Fruit fly (Drosophila melanogaster): Measurements from ENCODE around the gene Ube4A.

Ube4A gene

dm6 chr2L:6700742-6701141 lies 42.4 kb downstream of the Ube4A start (continued):
- TF ChIP-seq Xrp1 (GFP tag; IDR thresholded peaks at IDR 0.05), result peak; percentile 77
- peak; percentile 40 for TF ChIP-seq Side (GFP tag; optimal IDR thresholded peaks at IDR 0.05)
- no peak for TF ChIP-seq Mad (GFP tag; optimal IDR thresholded peaks at IDR 0.05)
- no peak for TF ChIP-seq CG11456 (GFP tag; IDR thresholded peaks at IDR 0.05)
- no peak for TF ChIP-seq Sox102F (GFP tag; optimal IDR thresholded peaks at IDR 0.05)
- no peak for TF ChIP-seq sqz (GFP tag; optimal IDR thresholded peaks at IDR 0.05)
- TF ChIP-seq Gsc (GFP tag; IDR thresholded peaks at IDR 0.05), result no peak
- TF ChIP-seq CG12744 (GFP tag; optimal IDR thresholded peaks at IDR 0.05), result peak; percentile 40
- no peak for TF ChIP-seq inv (GFP tag; IDR thresholded peaks at IDR 0.05; ENCODE audit: partially characterized antibody)
- no peak for TF ChIP-seq gro (GFP tag; optimal IDR thresholded peaks at IDR 0.05)
- peak; percentile 57 for TF ChIP-seq CG14710 (tag; optimal IDR thresholded peaks at IDR 0.05)
- no peak for TF ChIP-seq dysf (GFP tag; IDR thresholded peaks at IDR 0.05)
- no peak for TF ChIP-seq p53 (GFP tag; optimal IDR thresholded peaks at IDR 0.05)
- no peak for TF ChIP-seq jigr1 (GFP tag; IDR thresholded peaks at IDR 0.05)
- peak; percentile 4 for TF ChIP-seq Mes4 (GFP tag; optimal IDR thresholded peaks at IDR 0.05)
- no peak for TF ChIP-seq Doc3 (GFP tag; IDR thresholded peaks at IDR 0.05; ENCODE audit: partially characterized antibody)
- TF ChIP-seq nom (GFP tag; optimal IDR thresholded peaks at IDR 0.05), result no peak
- TF ChIP-seq Hr39 (optimal IDR thresholded peaks at IDR 0.05), result no peak
- TF ChIP-seq Atf-2 (GFP tag; optimal IDR thresholded peaks at IDR 0.05), result no peak
- TF ChIP-seq CG14441 (GFP tag; IDR thresholded peaks at IDR 0.05), result no peak
- peak; percentile 77 for TF ChIP-seq dmrt11E (tag; optimal IDR thresholded peaks at IDR 0.05)
- no peak for TF ChIP-seq CG13624 (GFP tag; optimal IDR thresholded peaks at IDR 0.05)
- no peak for TF ChIP-seq Bteb2 (GFP tag; optimal IDR thresholded peaks at IDR 0.05)
- TF ChIP-seq CG18619 (GFP tag; optimal IDR thresholded peaks at IDR 0.05), result peak; percentile 19
- TF ChIP-seq CG11560 (tag; IDR thresholded peaks at IDR 0.05), result no peak
- no peak for TF ChIP-seq YL-1 (GFP tag; optimal IDR thresholded peaks at IDR 0.05)
- no peak for TF ChIP-seq disco-r (GFP tag; optimal IDR thresholded peaks at IDR 0.05)
- no peak for TF ChIP-seq CTCF (GFP tag; optimal IDR thresholded peaks at IDR 0.05)
- TF ChIP-seq grau (tag; optimal IDR thresholded peaks at IDR 0.05), result no peak
- TF ChIP-seq CG4707 (GFP tag; optimal IDR thresholded peaks at IDR 0.05), result no peak
- TF ChIP-seq Adf1 (GFP tag; IDR thresholded peaks at IDR 0.05), result no peak
- no peak for TF ChIP-seq Optix (GFP tag; IDR thresholded peaks at IDR 0.05)
- no peak for TF ChIP-seq CG15073 (GFP tag; optimal IDR thresholded peaks at IDR 0.05)
- peak; percentile 50 for TF ChIP-seq mirr (GFP tag; optimal IDR thresholded peaks at IDR 0.05)
- peak; percentile 30 for TF ChIP-seq en (GFP tag; optimal IDR thresholded peaks at IDR 0.05)
- peak; percentile 45 for TF ChIP-seq CG15011 (GFP tag; optimal IDR thresholded peaks at IDR 0.05)
- TF ChIP-seq tin (GFP tag; optimal IDR thresholded peaks at IDR 0.05), result no peak
- no peak for TF ChIP-seq CG17359 (tag; optimal IDR thresholded peaks at IDR 0.05)
- peak; percentile 39; the same call in 1 of the 2 replicates for TF ChIP-seq CG14014 (GFP tag; IDR thresholded peaks at IDR 0.05)
- no peak for TF ChIP-seq amos (GFP tag; IDR thresholded peaks at IDR 0.05; ENCODE audit: partially characterized antibody)
- TF ChIP-seq CG4282 (GFP tag; optimal IDR thresholded peaks at IDR 0.05), result no peak
- TF ChIP-seq klu (GFP tag; IDR thresholded peaks at IDR 0.05), result no peak
- TF ChIP-seq stwl (tag; optimal IDR thresholded peaks at IDR 0.05), result peak; percentile 31
- TF ChIP-seq Max (GFP tag; optimal IDR thresholded peaks at IDR 0.05), result no peak
- no peak for TF ChIP-seq gcm2 (GFP tag; optimal IDR thresholded peaks at IDR 0.05)
- TF ChIP-seq Ada2b (GFP tag; IDR thresholded peaks at IDR 0.05), result no peak
- TF ChIP-seq CG1603 (tag; optimal IDR thresholded peaks at IDR 0.05), result peak; percentile 70
- peak in 1 of 2 experiments; percentile 49 for TF ChIP-seq Pdp1 (GFP tag; optimal IDR thresholded peaks at IDR 0.05)
- TF ChIP-seq CG2712 (tag; optimal IDR thresholded peaks at IDR 0.05), result peak; percentile 36
- peak; percentile 8 for TF ChIP-seq CG12391 (tag; optimal IDR thresholded peaks at IDR 0.05)
- TF ChIP-seq ro (GFP tag; IDR thresholded peaks at IDR 0.05), result no peak
- no peak for TF ChIP-seq tup (GFP tag; optimal IDR thresholded peaks at IDR 0.05)
- no peak for TF ChIP-seq HHEX (GFP tag; optimal IDR thresholded peaks at IDR 0.05)
